Fruit fly (Drosophila melanogaster) Kc167 (cell line): ENCODE results near the gene CG1142.

Experiments
- Myc ChIP-seq: fragments of >200 bp; optimal IDR thresholded peaks from 2 replicates; lab custom pipeline; 2017; ENCODE audit warnings: missing external identifiers
- Sin3A ChIP-seq: fragments of >200 bp; optimal IDR thresholded peaks from 2 replicates; lab custom pipeline; 2018; ENCODE audit warnings: missing external identifiers
- h ChIP-seq: fragments of >200 bp; optimal IDR thresholded peaks from 3 replicates; lab custom pipeline; 2018; ENCODE audit warnings: missing external identifiers
- insv ChIP-seq: fragments of >200 bp; optimal IDR thresholded peaks from 3 replicates; lab custom pipeline; 2018; ENCODE audit warnings: missing external identifiers
- psq ChIP-seq: fragments of >200 bp; optimal IDR thresholded peaks from 2 replicates; lab custom pipeline; 2017; ENCODE audit warnings: missing external identifiers
- ttk ChIP-seq: sonication (Bioruptor generic); optimal IDR thresholded peaks from 2 replicates; lab custom pipeline; 2017; ENCODE audit warnings: missing external identifiers

dm6 chr3R:7519356-7519755 lies 45.8 kb upstream of the CG1142 start, which contains the start of gene Ubc84D:
- TF ChIP-seq Sin3A = no peak
- TF ChIP-seq h = no peak
- no peak for TF ChIP-seq Myc (lab: Kevin White, UChicago)
- TF ChIP-seq psq (lab: Kevin White, UChicago) = no peak
- no peak for TF ChIP-seq insv (lab: Kevin White, UChicago)
- no peak for TF ChIP-seq ttk (lab: Kevin White, UChicago)
